Worm (Caenorhabditis elegans): Measurements from ENCODE around the gene gop-3.
A peak's percentile ranks its signal among the peaks of the same experiment; 100 is the strongest.

The gop-3 gene

ce11 chrIII:5230415-5230814 lies 30.1 kb upstream of the gop-3 start, which contains the start of gene prmt-5:
Gene prmt-5 (plus strand): TSS chrIII:5230555.
- TF ChIP-seq lin-40 (tag; optimal IDR thresholded peaks at IDR 0.05) (peak; percentile 53), C17E4.6 (GFP tag; IDR thresholded peaks at IDR 0.05) (no peak), Y67H2A.10 (GFP tag; conservative IDR thresholded peaks at IDR 0.05) (no peak), nhr-27 (tag; optimal IDR thresholded peaks at IDR 0.05) (peak; percentile 73), F49E8.2 (tag; optimal IDR thresholded peaks at IDR 0.05; ENCODE audit: insufficient read depth) (peak; percentile 91), F55B11.4 (tag; optimal IDR thresholded peaks at IDR 0.05; ENCODE audit: borderline replicate concordance, insufficient read depth) (no peak), aptf-2 (GFP tag; conservative IDR thresholded peaks at IDR 0.05) (no peak), cebp-1 (GFP tag; IDR thresholded peaks at IDR 0.05) (no peak), cebp-1 (tag; optimal IDR thresholded peaks at IDR 0.05) (peak; percentile 54), die-1 (tag; optimal IDR thresholded peaks at IDR 0.05) (peak; percentile 10), nhr-90 (tag; optimal IDR thresholded peaks at IDR 0.05) (no peak), hlh-26 (GFP tag; conservative IDR thresholded peaks at IDR 0.05) (no peak), ceh-91 (GFP tag; IDR thresholded peaks at IDR 0.05) (no peak), pbrm-1 (GFP tag; IDR thresholded peaks at IDR 0.05) (peak; percentile 68; the same call in 1 of the 2 replicates), ztf-18 (tag; optimal IDR thresholded peaks at IDR 0.05) (peak; percentile 40), efl-1 (GFP tag; optimal IDR thresholded peaks at IDR 0.05) (no peak), lsl-1 (GFP tag; optimal IDR thresholded peaks at IDR 0.05) (peak; percentile 44), snpc-3.4 (tag; optimal IDR thresholded peaks at IDR 0.05) (peak; percentile 62), ztf-3 (GFP tag; optimal IDR thresholded peaks at IDR 0.05) (peak; percentile 73), attf-6 (GFP tag; IDR thresholded peaks at IDR 0.05) (peak; percentile 75; the same call in 1 of the 2 replicates), Y56A3A.18 (GFP tag; IDR thresholded peaks at IDR 0.05) (peak; percentile 85), rcor-1 (GFP tag; IDR thresholded peaks at IDR 0.05) (peak; percentile 52; the same call in 1 of the 2 replicates), Y53G8AR.9 (GFP tag; conservative IDR thresholded peaks at IDR 0.05) (peak; percentile 85), pha-4 (tag; optimal IDR thresholded peaks at IDR 0.05) (no peak), nhr-179 (tag; optimal IDR thresholded peaks at IDR 0.05) (no peak), F23B12.7 (tag; optimal IDR thresholded peaks at IDR 0.05; ENCODE audit: insufficient read depth) (no peak), atf-7 (tag; optimal IDR thresholded peaks at IDR 0.05) (peak; percentile 79), F22D6.2 (tag; optimal IDR thresholded peaks at IDR 0.05) (no peak), F37B4.10 (GFP tag; IDR thresholded peaks at IDR 0.05) (no peak), lin-35 (GFP tag; optimal IDR thresholded peaks at IDR 0.05) (peak in 1 of 3 experiments; percentile 22), cebp-2 (GFP tag; IDR thresholded peaks at IDR 0.05) (peak; percentile 72; the same call in 1 of the 2 replicates), hmg-20 (GFP tag; IDR thresholded peaks at IDR 0.05) (peak; percentile 70), nfyb-1 (GFP tag; IDR thresholded peaks at IDR 0.05) (peak; percentile 91), F39B2.1 (GFP tag; IDR thresholded peaks at IDR 0.05) (peak; percentile 64; the same call in 1 of the 2 replicates), tbp1 (GFP tag; optimal IDR thresholded peaks at IDR 0.05) (peak; percentile 52), mxl-1 (tag; optimal IDR thresholded peaks at IDR 0.05) (no peak), K11D2.4 (GFP tag; IDR thresholded peaks at IDR 0.05) (no peak), tbx-9 (tag; optimal IDR thresholded peaks at IDR 0.05; ENCODE audit: borderline replicate concordance) (peak; percentile 26), repo-1 (tag; optimal IDR thresholded peaks at IDR 0.05) (peak; percentile 95), madf-6 (GFP tag; IDR thresholded peaks at IDR 0.05) (peak; percentile 84), hmg-1.2 (GFP tag; IDR thresholded peaks at IDR 0.05) (peak; percentile 44; the same call in 1 of the 2 replicates), T26A5.8 (tag; optimal IDR thresholded peaks at IDR 0.05) (peak; percentile 36), ccch-3 (GFP tag; optimal IDR thresholded peaks at IDR 0.05) (no peak), rpc-1 (optimal IDR thresholded peaks at IDR 0.05) (no peak), rpc-1 (tag; optimal IDR thresholded peaks at IDR 0.05) (no peak), sptf-2 (GFP tag; optimal IDR thresholded peaks at IDR 0.05) (no peak), egl-44 (GFP tag; IDR thresholded peaks at IDR 0.05) (no peak), ceh-79 (tag; optimal IDR thresholded peaks at IDR 0.05) (peak; percentile 90), lag-1 (GFP tag; IDR thresholded peaks at IDR 0.05) (no peak)

Measured in whole organism, young adult.